Worm (Caenorhabditis elegans): ENCODE data around the gene klf-3.

The klf-3 gene

ce11 chrII:6614500-6614899 lies 2.2 kb upstream of the klf-3 start:
- no peak for TF ChIP-seq sem-2 (GFP tag; optimal IDR thresholded peaks at IDR 0.05)
- no peak for TF ChIP-seq drap-1 (GFP tag; optimal IDR thresholded peaks at IDR 0.05)
- TF ChIP-seq lin-32 (GFP tag; optimal IDR thresholded peaks at IDR 0.05): no peak
- no peak for TF ChIP-seq nhr-237 (tag; optimal IDR thresholded peaks at IDR 0.05)
- no peak for TF ChIP-seq elt-1 (tag; optimal IDR thresholded peaks at IDR 0.05; ENCODE audit: borderline replicate concordance, insufficient read depth)
- TF ChIP-seq M03D4.4 (tag; optimal IDR thresholded peaks at IDR 0.05): no peak
- TF ChIP-seq nhr-2 (tag; optimal IDR thresholded peaks at IDR 0.05): no peak
- no peak for TF ChIP-seq ham-2 (GFP tag; optimal IDR thresholded peaks at IDR 0.05)
- no peak for TF ChIP-seq sptf-1 (tag; optimal IDR thresholded peaks at IDR 0.05)
- no peak for TF ChIP-seq unc-62 (GFP tag; optimal IDR thresholded peaks at IDR 0.05)
- TF ChIP-seq ces-1 (GFP tag; optimal IDR thresholded peaks at IDR 0.05): no peak
- no peak for TF ChIP-seq mab-5 (tag; optimal IDR thresholded peaks at IDR 0.05)

ce11 chrII:6615232-6616029 lies 1.2 kb upstream of the klf-3 start:
- TF ChIP-seq lin-13 (tag; optimal IDR thresholded peaks at IDR 0.05): no peak
- TF ChIP-seq unc-39 (tag; optimal IDR thresholded peaks at IDR 0.05): no peak
- TF ChIP-seq mls-2 (tag; optimal IDR thresholded peaks at IDR 0.05): no peak
- no peak for TF ChIP-seq unc-120 (tag; optimal IDR thresholded peaks at IDR 0.05; ENCODE audit: poor library complexity, severe bottlenecking)
- TF ChIP-seq zip-8 (tag; optimal IDR thresholded peaks at IDR 0.05): no peak
- no peak for TF ChIP-seq mab-5 (tag; optimal IDR thresholded peaks at IDR 0.05)
- TF ChIP-seq sptf-1 (tag; optimal IDR thresholded peaks at IDR 0.05): no peak
- TF ChIP-seq unc-62 (GFP tag; optimal IDR thresholded peaks at IDR 0.05): no peak
- TF ChIP-seq sem-2 (GFP tag; optimal IDR thresholded peaks at IDR 0.05): no peak
- no peak for TF ChIP-seq tbx-8 (GFP tag; optimal IDR thresholded peaks at IDR 0.05)
- no peak for TF ChIP-seq ceh-83 (GFP tag; optimal IDR thresholded peaks at IDR 0.05)
- TF ChIP-seq flh-1 (GFP tag; optimal IDR thresholded peaks at IDR 0.05): no peak
- TF ChIP-seq blmp-1 (tag; optimal IDR thresholded peaks at IDR 0.05): no peak
- TF ChIP-seq nhr-76 (tag; optimal IDR thresholded peaks at IDR 0.05): no peak
- TF ChIP-seq M03D4.4 (tag; optimal IDR thresholded peaks at IDR 0.05): no peak
- TF ChIP-seq nhr-28 (tag; optimal IDR thresholded peaks at IDR 0.05): no peak
- TF ChIP-seq lin-32 (GFP tag; optimal IDR thresholded peaks at IDR 0.05): no peak
- no peak for TF ChIP-seq snpc-4 (tag; optimal IDR thresholded peaks at IDR 0.05)
- no peak for TF ChIP-seq elt-3 (tag; optimal IDR thresholded peaks at IDR 0.05)

- TF ChIP-seq elt-3 (tag; optimal IDR thresholded peaks at IDR 0.05): no peak
- no peak for TF ChIP-seq nhr-12 (tag; optimal IDR thresholded peaks at IDR 0.05)
- TF ChIP-seq ceh-43 (GFP tag; optimal IDR thresholded peaks at IDR 0.05): no peak
- no peak for TF ChIP-seq flh-1 (GFP tag; optimal IDR thresholded peaks at IDR 0.05)
- TF ChIP-seq ceh-39 (tag; optimal IDR thresholded peaks at IDR 0.05): no peak
- TF ChIP-seq mls-2 (tag; optimal IDR thresholded peaks at IDR 0.05): no peak
- TF ChIP-seq nhr-28 (tag; optimal IDR thresholded peaks at IDR 0.05): no peak
- TF ChIP-seq pha-4 (tag; optimal IDR thresholded peaks at IDR 0.05): no peak
Observed at ce11 chrII:6616135-6616534, 543 bp upstream of the klf-3 start.

- TF ChIP-seq sptf-1 (tag; optimal IDR thresholded peaks at IDR 0.05) (no peak), cnd-1 (tag; optimal IDR thresholded peaks at IDR 0.05) (no peak), M03D4.4 (tag; optimal IDR thresholded peaks at IDR 0.05) (no peak), ceh-83 (GFP tag; optimal IDR thresholded peaks at IDR 0.05) (no peak), ceh-43 (GFP tag; optimal IDR thresholded peaks at IDR 0.05) (no peak), nhr-12 (tag; optimal IDR thresholded peaks at IDR 0.05) (no peak), unc-62 (GFP tag; optimal IDR thresholded peaks at IDR 0.05) (no peak), sem-2 (GFP tag; optimal IDR thresholded peaks at IDR 0.05) (no peak), zip-8 (tag; optimal IDR thresholded peaks at IDR 0.05) (no peak), nhr-28 (tag; optimal IDR thresholded peaks at IDR 0.05) (no peak), mep-1 (tag; optimal IDR thresholded peaks at IDR 0.05) (no peak), pha-4 (tag; optimal IDR thresholded peaks at IDR 0.05) (no peak), unc-39 (tag; optimal IDR thresholded peaks at IDR 0.05) (no peak), mab-5 (tag; optimal IDR thresholded peaks at IDR 0.05) (no peak), lin-13 (tag; optimal IDR thresholded peaks at IDR 0.05) (no peak)
Observed at ce11 chrII:6619007-6619406, 2.3 kb downstream of the klf-3 start.

- TF ChIP-seq ceh-83 (GFP tag; optimal IDR thresholded peaks at IDR 0.05) (no peak), nhr-2 (tag; optimal IDR thresholded peaks at IDR 0.05) (no peak), nhr-237 (tag; optimal IDR thresholded peaks at IDR 0.05) (no peak), bed-3 (GFP tag; optimal IDR thresholded peaks at IDR 0.05) (no peak), ces-1 (GFP tag; optimal IDR thresholded peaks at IDR 0.05) (no peak)
Observed at ce11 chrII:6621886-6622285, 5.2 kb downstream of the klf-3 start, which contains the start of gene F54H5.3. F54H5.3 (plus strand) TSS chrII:6622186.
